Worm (Caenorhabditis elegans): Measurements from ENCODE around the gene F08D12.4.

F08D12.4 gene

DNA sequence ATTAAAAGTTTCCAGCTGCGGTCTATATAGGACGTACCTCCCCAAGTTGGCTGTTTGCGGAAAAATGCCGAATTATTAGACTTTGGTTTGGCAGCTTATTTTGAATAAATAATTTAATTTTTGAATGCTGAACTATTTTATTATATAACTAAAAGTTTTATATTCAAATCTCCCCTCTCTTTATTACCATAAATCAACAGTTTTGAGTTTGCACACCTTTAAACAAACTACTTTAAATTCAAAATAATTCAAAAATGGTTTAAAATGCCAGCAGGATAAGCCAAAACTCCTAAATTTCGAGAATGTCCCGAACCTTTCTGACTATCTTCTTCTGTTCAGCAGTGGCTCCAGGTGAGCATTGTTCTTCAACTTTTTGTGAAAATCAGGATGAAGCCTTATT, 1.3 kb downstream of the F08D12.4 start, which contains the start of gene F08D12.3:
Gene F08D12.3, plus strand, starts transcription at position 301 of the 400 bp plus-strand sequence.
- no peak for TF ChIP-seq nhr-28 (tag; optimal IDR thresholded peaks at IDR 0.05)
- no peak for TF ChIP-seq bed-3 (GFP tag; optimal IDR thresholded peaks at IDR 0.05)
- TF ChIP-seq sptf-1 (tag; optimal IDR thresholded peaks at IDR 0.05): no peak
- no peak for TF ChIP-seq pha-4 (tag; optimal IDR thresholded peaks at IDR 0.05)
- TF ChIP-seq ham-2 (GFP tag; optimal IDR thresholded peaks at IDR 0.05): no peak
- no peak for TF ChIP-seq zip-8 (tag; optimal IDR thresholded peaks at IDR 0.05)
- TF ChIP-seq elt-1 (tag; optimal IDR thresholded peaks at IDR 0.05; ENCODE audit: borderline replicate concordance, insufficient read depth): no peak
- TF ChIP-seq ceh-43 (GFP tag; optimal IDR thresholded peaks at IDR 0.05): no peak
- TF ChIP-seq blmp-1 (tag; optimal IDR thresholded peaks at IDR 0.05): no peak
- TF ChIP-seq ces-1 (GFP tag; optimal IDR thresholded peaks at IDR 0.05): no peak
- no peak for TF ChIP-seq lin-32 (GFP tag; optimal IDR thresholded peaks at IDR 0.05)
- no peak for TF ChIP-seq flh-1 (GFP tag; optimal IDR thresholded peaks at IDR 0.05)
- TF ChIP-seq mab-5 (tag; optimal IDR thresholded peaks at IDR 0.05): no peak
- TF ChIP-seq drap-1 (GFP tag; optimal IDR thresholded peaks at IDR 0.05): no peak
- TF ChIP-seq cnd-1 (tag; optimal IDR thresholded peaks at IDR 0.05): no peak
- TF ChIP-seq snpc-4 (tag; optimal IDR thresholded peaks at IDR 0.05): no peak
- no peak for TF ChIP-seq elt-3 (tag; optimal IDR thresholded peaks at IDR 0.05)
- no peak for TF ChIP-seq unc-39 (tag; optimal IDR thresholded peaks at IDR 0.05)

DNA sequence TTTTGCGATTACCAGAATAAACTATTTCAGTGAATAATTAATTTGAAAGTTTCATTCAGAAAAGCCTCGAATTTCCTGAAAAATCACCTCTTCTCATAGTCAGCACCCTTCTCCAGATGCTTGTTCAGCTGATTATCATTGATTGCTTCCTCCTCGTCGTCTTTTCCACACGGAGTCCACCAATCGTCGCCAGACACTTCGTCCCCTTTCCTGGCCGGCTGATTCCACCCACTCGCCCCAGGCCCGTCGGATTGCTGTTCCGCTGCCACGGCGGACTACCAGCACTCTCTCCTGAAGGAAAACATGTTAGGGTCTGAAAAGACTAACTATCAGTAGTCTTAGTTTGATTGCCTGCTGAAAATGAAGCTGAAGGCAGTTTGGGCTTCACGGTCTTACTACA, 2.9 kb downstream of the F08D12.4 start:
- no peak for TF ChIP-seq cnd-1 (tag; optimal IDR thresholded peaks at IDR 0.05)
- no peak for TF ChIP-seq mep-1 (tag; optimal IDR thresholded peaks at IDR 0.05)
- TF ChIP-seq blmp-1 (tag; optimal IDR thresholded peaks at IDR 0.05): no peak
- no peak for TF ChIP-seq nhr-2 (tag; optimal IDR thresholded peaks at IDR 0.05)
- no peak for TF ChIP-seq unc-120 (tag; optimal IDR thresholded peaks at IDR 0.05; ENCODE audit: poor library complexity, severe bottlenecking)
- TF ChIP-seq nhr-28 (tag; optimal IDR thresholded peaks at IDR 0.05): no peak
- no peak for TF ChIP-seq mab-5 (tag; optimal IDR thresholded peaks at IDR 0.05)
- no peak for TF ChIP-seq ceh-39 (tag; optimal IDR thresholded peaks at IDR 0.05)
- no peak for TF ChIP-seq lsy-2 (tag; optimal IDR thresholded peaks at IDR 0.05)
- TF ChIP-seq nhr-12 (tag; optimal IDR thresholded peaks at IDR 0.05): no peak
- TF ChIP-seq lin-32 (GFP tag; optimal IDR thresholded peaks at IDR 0.05): no peak
- no peak for TF ChIP-seq flh-1 (GFP tag; optimal IDR thresholded peaks at IDR 0.05)
- no peak for TF ChIP-seq sem-2 (GFP tag; optimal IDR thresholded peaks at IDR 0.05)
- no peak for TF ChIP-seq sptf-1 (tag; optimal IDR thresholded peaks at IDR 0.05)
- no peak for TF ChIP-seq mls-2 (tag; optimal IDR thresholded peaks at IDR 0.05)

DNA sequence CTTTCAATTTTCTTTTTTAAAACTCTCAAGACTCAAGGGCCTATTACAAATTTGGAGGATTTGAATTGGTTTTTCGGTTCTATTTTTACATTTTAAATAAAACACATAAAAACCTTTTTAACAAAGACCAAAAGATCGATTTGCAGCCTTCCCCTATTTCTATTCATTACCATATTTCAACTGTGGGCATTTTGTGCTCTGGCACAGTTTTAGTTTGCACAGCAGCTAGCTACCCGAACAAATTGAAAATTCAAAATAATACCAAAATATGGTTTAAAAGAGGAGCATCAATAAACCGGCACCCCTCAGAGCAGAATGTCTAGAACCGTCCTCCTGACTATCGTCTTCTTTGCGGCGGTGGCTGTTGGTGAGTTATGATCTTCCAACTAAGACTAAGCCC, 3.4 kb downstream of the F08D12.4 start, which contains the start of gene F08D12.2:
Gene F08D12.2, plus strand, starts transcription at position 301 of the 400 bp plus-strand sequence.
- TF ChIP-seq pha-4 (tag; optimal IDR thresholded peaks at IDR 0.05) (no peak), elt-1 (tag; optimal IDR thresholded peaks at IDR 0.05; ENCODE audit: borderline replicate concordance, insufficient read depth) (no peak), unc-39 (tag; optimal IDR thresholded peaks at IDR 0.05) (no peak), nhr-12 (tag; optimal IDR thresholded peaks at IDR 0.05) (no peak), nhr-28 (tag; optimal IDR thresholded peaks at IDR 0.05) (no peak), mab-5 (tag; optimal IDR thresholded peaks at IDR 0.05) (no peak), snpc-4 (tag; optimal IDR thresholded peaks at IDR 0.05) (no peak), sem-2 (GFP tag; optimal IDR thresholded peaks at IDR 0.05) (no peak), blmp-1 (tag; optimal IDR thresholded peaks at IDR 0.05) (no peak), lin-13 (tag; optimal IDR thresholded peaks at IDR 0.05) (no peak), unc-62 (GFP tag; optimal IDR thresholded peaks at IDR 0.05) (no peak), bed-3 (GFP tag; optimal IDR thresholded peaks at IDR 0.05) (no peak), ceh-39 (tag; optimal IDR thresholded peaks at IDR 0.05) (no peak), nhr-76 (tag; optimal IDR thresholded peaks at IDR 0.05) (no peak), nhr-237 (tag; optimal IDR thresholded peaks at IDR 0.05) (no peak), mep-1 (tag; optimal IDR thresholded peaks at IDR 0.05) (no peak), drap-1 (GFP tag; optimal IDR thresholded peaks at IDR 0.05) (no peak), sptf-1 (tag; optimal IDR thresholded peaks at IDR 0.05) (no peak)

DNA sequence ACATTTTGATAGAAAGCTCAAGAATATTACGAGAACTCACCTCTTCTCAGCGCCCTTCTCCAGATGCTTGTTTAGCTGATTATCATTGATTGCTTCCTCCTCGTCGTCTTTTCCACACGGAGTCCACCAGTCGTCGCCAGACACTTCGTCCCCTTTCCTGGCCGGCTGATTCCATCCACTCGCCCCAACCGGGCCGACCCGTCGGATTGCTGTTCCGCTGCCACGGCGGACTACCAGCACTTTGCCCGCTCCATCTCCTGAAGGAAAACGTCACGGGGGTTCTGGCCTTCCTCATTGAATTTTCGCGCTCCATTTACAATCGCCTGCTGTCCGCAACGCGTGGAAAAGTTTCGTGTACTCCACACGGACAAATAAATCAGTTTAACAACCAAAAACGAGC, 5.4 kb downstream of the F08D12.4 start:
- TF ChIP-seq nhr-76 (tag; optimal IDR thresholded peaks at IDR 0.05) (no peak), unc-120 (tag; optimal IDR thresholded peaks at IDR 0.05; ENCODE audit: poor library complexity, severe bottlenecking) (no peak), nhr-28 (tag; optimal IDR thresholded peaks at IDR 0.05) (no peak), flh-1 (GFP tag; optimal IDR thresholded peaks at IDR 0.05) (no peak), lsy-2 (tag; optimal IDR thresholded peaks at IDR 0.05) (no peak), ztf-11 (tag; optimal IDR thresholded peaks at IDR 0.05) (no peak), lin-32 (GFP tag; optimal IDR thresholded peaks at IDR 0.05) (no peak), mab-5 (tag; optimal IDR thresholded peaks at IDR 0.05) (no peak), unc-62 (GFP tag; optimal IDR thresholded peaks at IDR 0.05) (no peak), hlh-1 (tag; optimal IDR thresholded peaks at IDR 0.05) (no peak), ham-2 (GFP tag; optimal IDR thresholded peaks at IDR 0.05) (no peak), nhr-237 (tag; optimal IDR thresholded peaks at IDR 0.05) (no peak), elt-3 (tag; optimal IDR thresholded peaks at IDR 0.05) (no peak)

Data from whole organism, mixed stage, embryonic.